Fruit fly (Drosophila melanogaster): Measurements from ENCODE around the gene CG12885.
A peak's percentile ranks its signal among the peaks of the same experiment; 100 is the strongest.

Gene CG12885

dm6 chr3R:27581890-27582487, 61.3 kb downstream of the CG12885 start, which contains the start of gene wdb (continued):
- no peak for TF ChIP-seq PHDP (tag; optimal IDR thresholded peaks at IDR 0.05)
- no peak for TF ChIP-seq D (optimal IDR thresholded peaks at IDR 0.05)
- no peak for TF ChIP-seq D (GFP tag; optimal IDR thresholded peaks at IDR 0.05)
- TF ChIP-seq gem (tag; optimal IDR thresholded peaks at IDR 0.05), result no peak
- peak; percentile 73 for TF ChIP-seq Dip3 (GFP tag; optimal IDR thresholded peaks at IDR 0.05)
- no peak for TF ChIP-seq Lhr (GFP tag; optimal IDR thresholded peaks at IDR 0.05)
- peak; percentile 20 for TF ChIP-seq CG17359 (tag; optimal IDR thresholded peaks at IDR 0.05)
- TF ChIP-seq dmrt99B (tag; optimal IDR thresholded peaks at IDR 0.05), result peak; percentile 38
- TF ChIP-seq NC2α (GFP tag; optimal IDR thresholded peaks at IDR 0.05), result no peak
- no peak for TF ChIP-seq Opbp (GFP tag; IDR thresholded peaks at IDR 0.05; ENCODE audit: partially characterized antibody)
- peak; percentile 33; the same call in 1 of the 2 replicates for TF ChIP-seq CG6272 (GFP tag; IDR thresholded peaks at IDR 0.05)
- no peak for TF ChIP-seq CG4730 (GFP tag; IDR thresholded peaks at IDR 0.05)
- peak; percentile 83 for TF ChIP-seq Atf3 (GFP tag; optimal IDR thresholded peaks at IDR 0.05)
- TF ChIP-seq ham (GFP tag; IDR thresholded peaks at IDR 0.05), result no peak
- peak; percentile 20 for TF ChIP-seq HLHmδ (GFP tag; optimal IDR thresholded peaks at IDR 0.05)
- no peak for TF ChIP-seq CG3847 (GFP tag; IDR thresholded peaks at IDR 0.05)
- TF ChIP-seq Taf1 (GFP tag; IDR thresholded peaks at IDR 0.05), result no peak
- no peak for TF ChIP-seq CG7839 (tag; optimal IDR thresholded peaks at IDR 0.05)
- peak; percentile 27 for TF ChIP-seq Hsf (GFP tag; optimal IDR thresholded peaks at IDR 0.05)
- peak; percentile 27 for TF ChIP-seq tx (GFP tag; optimal IDR thresholded peaks at IDR 0.05)
- TF ChIP-seq Bdp1 (GFP tag; optimal IDR thresholded peaks at IDR 0.05), result peak; percentile 17
- no peak for TF ChIP-seq CG2129 (GFP tag; IDR thresholded peaks at IDR 0.05; ENCODE audit: partially characterized antibody)
- peak; percentile 57 for TF ChIP-seq CG8944 (GFP tag; optimal IDR thresholded peaks at IDR 0.05)
- no peak for TF ChIP-seq fd102C (GFP tag; optimal IDR thresholded peaks at IDR 0.05)
- TF ChIP-seq emc (GFP tag; optimal IDR thresholded peaks at IDR 0.05), result no peak
- TF ChIP-seq CG32772 (GFP tag; IDR thresholded peaks at IDR 0.05), result no peak
- TF ChIP-seq crol (GFP tag; IDR thresholded peaks at IDR 0.05), result no peak
- no peak for TF ChIP-seq ATbp (GFP tag; optimal IDR thresholded peaks at IDR 0.05)
- peak; percentile 15 for TF ChIP-seq gcm2 (GFP tag; optimal IDR thresholded peaks at IDR 0.05)
- TF ChIP-seq Med (GFP tag), result peak; percentile 93
- TF ChIP-seq trem (tag; optimal IDR thresholded peaks at IDR 0.05), result no peak
- TF ChIP-seq Drgx (GFP tag; IDR thresholded peaks at IDR 0.05), result no peak
- no peak for TF ChIP-seq hbn (GFP tag; IDR thresholded peaks at IDR 0.05; ENCODE audit: partially characterized antibody)
- no peak for TF ChIP-seq odd (GFP tag; optimal IDR thresholded peaks at IDR 0.05)
- no peak for TF ChIP-seq CG31365 (tag; optimal IDR thresholded peaks at IDR 0.05)
- TF ChIP-seq slou (GFP tag; optimal IDR thresholded peaks at IDR 0.05), result peak; percentile 9
- TF ChIP-seq unc-4 (GFP tag; IDR thresholded peaks at IDR 0.05; ENCODE audit: partially characterized antibody), result no peak
- TF ChIP-seq CG12155 (GFP tag; optimal IDR thresholded peaks at IDR 0.05), result no peak
- TF ChIP-seq Dll (GFP tag; IDR thresholded peaks at IDR 0.05; ENCODE audit: partially characterized antibody), result no peak
- TF ChIP-seq crc (GFP tag; optimal IDR thresholded peaks at IDR 0.05), result no peak
- TF ChIP-seq yki (optimal IDR thresholded peaks at IDR 0.05), result no peak
- TF ChIP-seq CG15269 (tag; optimal IDR thresholded peaks at IDR 0.05), result peak; percentile 65
- peak; percentile 7 for TF ChIP-seq CG4707 (GFP tag; optimal IDR thresholded peaks at IDR 0.05)
- no peak for TF ChIP-seq toy (GFP tag; IDR thresholded peaks at IDR 0.05)
- no peak for TF ChIP-seq klu (GFP tag; IDR thresholded peaks at IDR 0.05)
- no peak for TF ChIP-seq CG10462 (GFP tag; optimal IDR thresholded peaks at IDR 0.05)
- peak; percentile 42 for TF ChIP-seq CG18476 (GFP tag; optimal IDR thresholded peaks at IDR 0.05)
- TF ChIP-seq CG17385 (GFP tag; optimal IDR thresholded peaks at IDR 0.05), result no peak
- TF ChIP-seq cad (GFP tag; optimal IDR thresholded peaks at IDR 0.05), result no peak
- TF ChIP-seq pum (GFP tag; optimal IDR thresholded peaks at IDR 0.05), result peak; percentile 28
- TF ChIP-seq hkb (optimal IDR thresholded peaks at IDR 0.05), result no peak
- TF ChIP-seq hkb (GFP tag; IDR thresholded peaks at IDR 0.05), result no peak
